Fruit fly (Drosophila melanogaster): ENCODE measurements around the gene CG10428.

CG10428 gene

DNA sequence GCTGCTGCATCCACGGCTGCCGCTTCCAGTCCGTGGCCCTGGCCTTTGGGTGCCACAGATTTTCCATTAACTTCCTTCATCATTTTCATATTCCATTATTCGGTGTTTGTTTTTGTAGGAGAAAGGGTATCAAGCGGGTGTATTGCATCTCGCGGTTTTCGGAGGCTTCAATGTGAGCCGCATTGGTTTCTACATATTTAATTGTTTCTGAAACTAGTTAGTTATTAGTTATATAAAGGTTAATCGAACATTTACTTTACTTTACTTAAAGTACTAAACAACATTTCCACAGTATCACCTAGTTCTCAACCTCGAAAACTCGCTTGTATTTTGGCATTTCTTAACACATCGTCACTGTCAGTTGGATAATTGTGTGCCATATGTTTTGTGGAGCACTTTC lies 48.8 kb upstream of the CG10428 start (continued):
- TF ChIP-seq CG9437 (GFP tag; optimal IDR thresholded peaks at IDR 0.05), result no peak
- TF ChIP-seq CG9817 (tag; optimal IDR thresholded peaks at IDR 0.05), result no peak
- no peak for TF ChIP-seq zen2 (GFP tag; IDR thresholded peaks at IDR 0.05; ENCODE audit: partially characterized antibody)
- no peak for TF ChIP-seq C15 (GFP tag; IDR thresholded peaks at IDR 0.05)
- TF ChIP-seq CG10209 (GFP tag; optimal IDR thresholded peaks at IDR 0.05), result peak; percentile 2
- TF ChIP-seq fd64A (GFP tag; optimal IDR thresholded peaks at IDR 0.05), result peak; percentile 5
- TF ChIP-seq lbe (GFP tag; optimal IDR thresholded peaks at IDR 0.05), result no peak
- 0 out of 2 replicates have a peak, but pooled peaks have one; percentile 19 for TF ChIP-seq dan (GFP tag; IDR thresholded peaks at IDR 0.05)
- peak; percentile 34; the same call in 1 of the 2 replicates for TF ChIP-seq Gsc (GFP tag; IDR thresholded peaks at IDR 0.05)
- TF ChIP-seq corto (GFP tag; optimal IDR thresholded peaks at IDR 0.05), result no peak
- TF ChIP-seq CG7745 (tag; optimal IDR thresholded peaks at IDR 0.05), result no peak
- TF ChIP-seq CG3407 (GFP tag; optimal IDR thresholded peaks at IDR 0.05), result peak; percentile 23
- TF ChIP-seq dpn (GFP tag; optimal IDR thresholded peaks at IDR 0.05), result peak; percentile 21 to 41
- TF ChIP-seq Oaz (GFP tag; IDR thresholded peaks at IDR 0.05), result no peak
- peak; percentile 84 for TF ChIP-seq CG2712 (tag; optimal IDR thresholded peaks at IDR 0.05)
- no peak for TF ChIP-seq mirr (GFP tag; optimal IDR thresholded peaks at IDR 0.05)
- peak; percentile 37 for TF ChIP-seq ATbp (GFP tag; optimal IDR thresholded peaks at IDR 0.05)
- peak; percentile 83 for TF ChIP-seq CG18262 (tag; optimal IDR thresholded peaks at IDR 0.05)
- TF ChIP-seq Xrp1 (GFP tag; IDR thresholded peaks at IDR 0.05), result peak; percentile 83
- peak; percentile 18; the same call in 1 of the 3 replicates for TF ChIP-seq CG11560 (tag; IDR thresholded peaks at IDR 0.05)
- no peak for TF ChIP-seq klu (GFP tag; IDR thresholded peaks at IDR 0.05)
- no peak for TF ChIP-seq CG7556 (GFP tag; optimal IDR thresholded peaks at IDR 0.05)
- TF ChIP-seq ci (GFP tag; IDR thresholded peaks at IDR 0.05), result peak; percentile 63; the same call in 1 of the 3 replicates
- peak; percentile 7 for TF ChIP-seq Atf3 (GFP tag; optimal IDR thresholded peaks at IDR 0.05)
- TF ChIP-seq CG6175 (GFP tag; IDR thresholded peaks at IDR 0.05), result no peak
- no peak for TF ChIP-seq E2f1 (GFP tag; IDR thresholded peaks at IDR 0.05)
- TF ChIP-seq CG1529 (GFP tag; optimal IDR thresholded peaks at IDR 0.05), result no peak
- peak; percentile 12 for TF ChIP-seq tap (tag; optimal IDR thresholded peaks at IDR 0.05)
- no peak for TF ChIP-seq CG16813 (GFP tag; IDR thresholded peaks at IDR 0.05; ENCODE audit: partially characterized antibody)
- TF ChIP-seq az2 (GFP tag; optimal IDR thresholded peaks at IDR 0.05), result peak; percentile 57
- peak; percentile 3 for TF ChIP-seq CG15073 (GFP tag; optimal IDR thresholded peaks at IDR 0.05)
- TF ChIP-seq CG18764 (GFP tag; optimal IDR thresholded peaks at IDR 0.05), result no peak
- no peak for TF ChIP-seq GATAe (GFP tag; conservative IDR thresholded peaks at IDR 0.05)
- peak; percentile 13 for TF ChIP-seq CG7271 (tag; optimal IDR thresholded peaks at IDR 0.05)
- TF ChIP-seq CG1603 (tag; optimal IDR thresholded peaks at IDR 0.05), result peak; percentile 62
- peak; percentile 79 for TF ChIP-seq gem (tag; optimal IDR thresholded peaks at IDR 0.05)
- no peak for TF ChIP-seq CG17912 (GFP tag; optimal IDR thresholded peaks at IDR 0.05)
- TF ChIP-seq CG10267 (tag; optimal IDR thresholded peaks at IDR 0.05), result peak; percentile 55
- TF ChIP-seq CG12155 (GFP tag; optimal IDR thresholded peaks at IDR 0.05), result no peak
- TF ChIP-seq ind (GFP tag; optimal IDR thresholded peaks at IDR 0.05), result peak; percentile 14
- TF ChIP-seq otp (GFP tag; IDR thresholded peaks at IDR 0.05), result 0 out of 3 replicates have a peak, but pooled peaks have one; percentile 20
- TF ChIP-seq pan (optimal IDR thresholded peaks at IDR 0.05), result no peak
- TF ChIP-seq pan (GFP tag; optimal IDR thresholded peaks at IDR 0.05 in 1 of 2, IDR thresholded peaks at IDR 0.05 in 1 of 2), result peak in 1 of 2 experiments; percentile 6
- no peak for TF ChIP-seq unc-4 (GFP tag; IDR thresholded peaks at IDR 0.05; ENCODE audit: partially characterized antibody)
- TF ChIP-seq seq (GFP tag; IDR thresholded peaks at IDR 0.05), result no peak
- TF ChIP-seq Lim3 (GFP tag; IDR thresholded peaks at IDR 0.05), result no peak
- TF ChIP-seq NC2β (GFP tag; optimal IDR thresholded peaks at IDR 0.05), result peak; percentile 24
- peak; percentile 42 for TF ChIP-seq ewg (GFP tag; optimal IDR thresholded peaks at IDR 0.05)
- 0 out of 3 replicates have a peak, but pooled peaks have one; percentile 28 for TF ChIP-seq dysf (GFP tag; IDR thresholded peaks at IDR 0.05)
- TF ChIP-seq CG1832 (GFP tag; optimal IDR thresholded peaks at IDR 0.05), result no peak
- TF ChIP-seq hbn (GFP tag; IDR thresholded peaks at IDR 0.05; ENCODE audit: partially characterized antibody), result no peak
